Worm (Caenorhabditis elegans): ENCODE results near the gene R03D7.8.

Gene R03D7.8

ce11 chrII:10964748-10965147 is 8.1 kb upstream of the R03D7.8 start:
- TF ChIP-seq hmg-20 (GFP tag; IDR thresholded peaks at IDR 0.05) (no peak), F49E8.2 (tag; optimal IDR thresholded peaks at IDR 0.05; ENCODE audit: insufficient read depth) (no peak), Y53F4B.3 (GFP tag; IDR thresholded peaks at IDR 0.05) (no peak), hmg-1.2 (GFP tag; IDR thresholded peaks at IDR 0.05) (no peak), ekl-4 (GFP tag; IDR thresholded peaks at IDR 0.05) (no peak), ceh-58 (GFP tag; IDR thresholded peaks at IDR 0.05) (no peak), lsy-27 (tag; optimal IDR thresholded peaks at IDR 0.05; ENCODE audit: borderline replicate concordance, insufficient read depth) (no peak)

ce11 chrII:10959676-10960075 is 3.0 kb upstream of the R03D7.8 start:
- TF ChIP-seq ccch-3 (GFP tag; optimal IDR thresholded peaks at IDR 0.05) (no peak), F57C9.4 (tag; optimal IDR thresholded peaks at IDR 0.05) (no peak), Y67H2A.10 (GFP tag; conservative IDR thresholded peaks at IDR 0.05) (no peak), F57A8.1 (GFP tag; optimal IDR thresholded peaks at IDR 0.05) (no peak), madf-6 (GFP tag; IDR thresholded peaks at IDR 0.05) (no peak), nfya-2 (GFP tag; IDR thresholded peaks at IDR 0.05) (no peak), ceh-40 (GFP tag; IDR thresholded peaks at IDR 0.05) (no peak), F23B12.7 (tag; optimal IDR thresholded peaks at IDR 0.05; ENCODE audit: insufficient read depth) (no peak), cebp-2 (GFP tag; IDR thresholded peaks at IDR 0.05) (no peak), ceh-58 (GFP tag; IDR thresholded peaks at IDR 0.05) (no peak)

DNA sequence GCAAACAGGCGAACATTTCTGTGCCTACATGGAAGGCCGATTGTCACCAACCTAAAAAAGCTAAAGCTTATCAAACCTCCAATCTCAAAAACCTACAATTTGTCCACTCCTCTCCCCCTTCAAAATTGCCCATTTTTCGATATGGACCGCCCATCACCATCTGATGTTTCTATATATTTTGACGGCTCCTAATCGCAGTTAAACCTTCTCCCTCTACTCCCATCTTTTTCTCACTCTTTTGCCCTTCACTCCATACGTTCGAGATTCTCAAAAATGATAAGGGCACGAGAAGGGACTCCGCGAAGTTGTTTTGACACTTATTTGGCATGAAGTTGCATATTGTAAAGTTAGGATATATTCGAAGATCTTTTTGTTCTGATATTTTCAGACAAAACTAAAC is 2.4 kb upstream of the R03D7.8 start:
- no peak for TF ChIP-seq hmg-20 (GFP tag; IDR thresholded peaks at IDR 0.05)
- no peak for TF ChIP-seq madf-10 (tag; optimal IDR thresholded peaks at IDR 0.05)
- no peak for TF ChIP-seq F57C9.4 (tag; optimal IDR thresholded peaks at IDR 0.05)
- no peak for TF ChIP-seq ztf-3 (GFP tag; optimal IDR thresholded peaks at IDR 0.05)
- no peak for TF ChIP-seq ztf-25 (GFP tag; IDR thresholded peaks at IDR 0.05)
- TF ChIP-seq B0019.2 (GFP tag; conservative IDR thresholded peaks at IDR 0.05): no peak
- no peak for TF ChIP-seq ama-1 (optimal IDR thresholded peaks at IDR 0.05)
- TF ChIP-seq ama-1 (GFP tag; optimal IDR thresholded peaks at IDR 0.05): no peak
- TF ChIP-seq zim-3 (tag; optimal IDR thresholded peaks at IDR 0.05): no peak
- TF ChIP-seq unc-130 (GFP tag; optimal IDR thresholded peaks at IDR 0.05): no peak
- TF ChIP-seq pha-4 (tag; optimal IDR thresholded peaks at IDR 0.05): no peak
- TF ChIP-seq D2030.7 (GFP tag; IDR thresholded peaks at IDR 0.05): no peak
- TF ChIP-seq cebp-1 (GFP tag; IDR thresholded peaks at IDR 0.05): no peak
- no peak for TF ChIP-seq cebp-1 (tag; optimal IDR thresholded peaks at IDR 0.05)
- TF ChIP-seq B0261.1 (tag; optimal IDR thresholded peaks at IDR 0.05): no peak
- no peak for TF ChIP-seq madf-3 (GFP tag; IDR thresholded peaks at IDR 0.05)
- TF ChIP-seq chd-7 (tag; optimal IDR thresholded peaks at IDR 0.05): no peak
- TF ChIP-seq snpc-1.1 (tag; optimal IDR thresholded peaks at IDR 0.05; ENCODE audit: insufficient read depth): no peak
- no peak for TF ChIP-seq K12H6.12 (tag; optimal IDR thresholded peaks at IDR 0.05)
- TF ChIP-seq F55B11.4 (tag; optimal IDR thresholded peaks at IDR 0.05; ENCODE audit: borderline replicate concordance, insufficient read depth): no peak
- TF ChIP-seq egl-44 (GFP tag; IDR thresholded peaks at IDR 0.05): no peak

DNA sequence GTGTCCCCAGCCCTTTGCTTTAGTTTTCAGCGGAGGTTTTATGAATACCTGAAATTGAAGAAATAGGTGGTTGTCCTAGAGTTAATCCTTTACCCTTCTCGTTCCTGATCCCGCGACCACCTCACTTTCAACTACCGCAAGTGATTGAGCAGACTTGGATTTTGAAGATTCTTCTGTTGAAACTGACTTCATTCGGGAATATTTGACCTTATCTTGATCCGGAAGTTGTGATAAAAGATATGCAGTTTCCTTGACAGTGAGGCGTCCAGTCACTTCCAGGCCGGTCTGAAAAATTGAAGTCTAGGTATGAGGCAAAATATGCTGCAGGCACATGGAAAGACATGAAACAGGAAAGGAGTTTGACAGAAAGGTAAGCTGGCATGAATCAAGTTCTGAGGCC is 1.6 kb downstream of the R03D7.8 start:
- TF ChIP-seq dpff-1 (tag; optimal IDR thresholded peaks at IDR 0.05): no peak
- no peak for TF ChIP-seq pha-4 (tag; optimal IDR thresholded peaks at IDR 0.05)
- TF ChIP-seq nhr-120 (GFP tag; IDR thresholded peaks at IDR 0.05): no peak
- no peak for TF ChIP-seq F52B5.7 (tag; optimal IDR thresholded peaks at IDR 0.05)
- TF ChIP-seq F57A8.1 (GFP tag; optimal IDR thresholded peaks at IDR 0.05): no peak
- TF ChIP-seq lsl-1 (GFP tag; optimal IDR thresholded peaks at IDR 0.05): no peak
- no peak for TF ChIP-seq ztf-6 (GFP tag; IDR thresholded peaks at IDR 0.05)
- TF ChIP-seq ztf-26 (tag; optimal IDR thresholded peaks at IDR 0.05): no peak
- TF ChIP-seq nhr-90 (tag; optimal IDR thresholded peaks at IDR 0.05): no peak
- TF ChIP-seq madf-3 (GFP tag; IDR thresholded peaks at IDR 0.05): no peak
- TF ChIP-seq Y56A3A.18 (GFP tag; IDR thresholded peaks at IDR 0.05): no peak
- TF ChIP-seq ceh-27 (GFP tag; optimal IDR thresholded peaks at IDR 0.05): no peak
- no peak for TF ChIP-seq K12H6.12 (tag; optimal IDR thresholded peaks at IDR 0.05)

Data from whole organism, young adult.